Worm (Caenorhabditis elegans) whole organism, L1 larva: ENCODE results near the gene ubc-9.

Experiments used
- fos-1 ChIP-seq: fragments of 150-350 bp; optimal IDR thresholded peaks from 2 replicates; lab custom pipeline; 2014; ENCODE audit warnings: missing biosample characterization, missing genetic modification characterization
- hlh-17 ChIP-seq: fragments of 200-800 bp; sonication (Bioruptor generic); optimal IDR thresholded peaks from 2 replicates; lab custom pipeline; 2018; ENCODE audit warnings: missing genetic modification characterization, mild to moderate bottlenecking, missing compliant biosample characterization, moderate library complexity, borderline replicate concordance
- lin-13 ChIP-seq: fragments of 150-350 bp; optimal IDR thresholded peaks from 2 replicates; lab custom pipeline; 2014; ENCODE audit warnings: missing biosample characterization, missing genetic modification reagents, missing genetic modification characterization
- nhr-11 ChIP-seq: fragments of 150-350 bp; optimal IDR thresholded peaks from 2 replicates; lab custom pipeline; 2014; ENCODE audit warnings: missing biosample characterization, missing genetic modification characterization
- nhr-76 ChIP-seq: sonication (generic microtip); optimal IDR thresholded peaks from 2 replicates; lab custom pipeline; 2017; ENCODE audit warnings: missing biosample characterization, missing genetic modification characterization
- pag-3 ChIP-seq: sonication (generic microtip); optimal IDR thresholded peaks from 2 replicates; lab custom pipeline; 2017; ENCODE audit warnings: missing genetic modification characterization, mild to moderate bottlenecking, missing compliant biosample characterization, antibody characterized with exemption, borderline replicate concordance; ENCODE audit not compliant: insufficient read depth
- pqm-1 ChIP-seq: sonication (generic microtip); optimal IDR thresholded peaks from 3 replicates; lab custom pipeline; 2017; ENCODE audit warnings: missing biosample characterization, missing genetic modification characterization
- sup-37 ChIP-seq: fragments of 200-800 bp; sonication (Bioruptor generic); optimal IDR thresholded peaks from 2 replicates; lab custom pipeline; 2018; ENCODE audit warnings: mild to moderate bottlenecking, missing genetic modification characterization, missing compliant biosample characterization
- unc-62 ChIP-seq: fragments of 150-350 bp; optimal IDR thresholded peaks from 2 replicates; lab custom pipeline; 2014; ENCODE audit warnings: missing biosample characterization, missing genetic modification reagents, missing genetic modification characterization
- ztf-11 ChIP-seq, 2 experiments: sonication (generic microtip); optimal IDR thresholded peaks; 2 replicates each; lab custom pipeline; 2016 to 2017; ENCODE audit warnings: missing genetic modification characterization in 2 of 2, missing biosample characterization in 1 of 2, missing compliant biosample characterization in 1 of 2
- ztf-4 ChIP-seq: fragments of 150-350 bp; optimal IDR thresholded peaks from 2 replicates; lab custom pipeline; 2014; ENCODE audit warnings: missing biosample characterization, missing genetic modification characterization

ce11 chrIV:4667835-4668234 is 17.0 kb downstream of the ubc-9 start:
- TF ChIP-seq pqm-1 = no peak
- no peak for TF ChIP-seq ztf-11 (tag; optimal IDR thresholded peaks at IDR 0.05; lab: Kevin White, UChicago)
- no peak for TF ChIP-seq sup-37 (GFP tag; lab: Kevin White, UChicago)
- TF ChIP-seq nhr-11 (tag; lab: Kevin White, UChicago) = no peak
- TF ChIP-seq pag-3 (tag; lab: Kevin White, UChicago) = no peak
- TF ChIP-seq hlh-17 = no peak
- no peak for TF ChIP-seq ztf-4 (tag; lab: Kevin White, UChicago)
- TF ChIP-seq lin-13 (GFP tag; lab: Kevin White, UChicago) = no peak
- no peak for TF ChIP-seq fos-1 (tag; lab: Kevin White, UChicago)
- no peak for TF ChIP-seq unc-62 (GFP tag; lab: Kevin White, UChicago)
- no peak for TF ChIP-seq nhr-76 (tag; lab: Kevin White, UChicago)
